Fruit fly (Drosophila melanogaster) S2 (cell line): Measurements from ENCODE around the gene CG31886.

Experiments used
- CG8478 ChIP-seq: fragments of >200 bp; optimal IDR thresholded peaks from 2 replicates; lab custom pipeline; 2018
- CTCF ChIP-seq, 2 experiments: fragments of >200 bp; optimal IDR thresholded peaks; 2 replicates each; lab custom pipeline; 2018

DNA sequence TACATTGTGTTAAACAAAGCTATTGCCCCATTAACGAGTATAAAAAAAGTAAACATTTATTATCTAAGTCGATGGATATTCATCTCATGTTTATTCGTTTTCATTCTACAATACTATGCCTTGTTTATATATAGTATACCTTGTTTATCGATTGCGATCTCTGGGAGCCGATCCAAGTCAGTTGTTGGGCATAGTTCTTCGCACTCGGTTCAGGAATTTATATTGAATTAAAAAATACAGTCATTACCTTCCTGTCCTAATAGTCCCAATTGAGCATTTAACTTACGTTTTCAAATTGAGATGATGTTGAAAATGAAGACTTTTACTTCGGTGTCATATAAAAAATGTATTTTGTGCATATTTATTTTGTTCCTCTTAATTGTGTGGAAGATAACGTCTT, 5.8 kb upstream of the CG31886 start, which contains the start of gene CG32984:
- no peak for TF ChIP-seq CG8478 (lab: Kevin White, UChicago)
- TF ChIP-seq CTCF (optimal IDR thresholded peaks at IDR 0.05; lab: Kevin White, UChicago), result no peak
